Worm (Caenorhabditis elegans): ENCODE results near the gene F42H10.6.

The F42H10.6 gene

ce11 chrIII:8509218-8509617, 29.0 kb upstream of the F42H10.6 start:
- no peak for TF ChIP-seq T26A8.4 (GFP tag; IDR thresholded peaks at IDR 0.05)
- no peak for TF ChIP-seq lim-7 (GFP tag; IDR thresholded peaks at IDR 0.05)
- TF ChIP-seq T20F7.1 (GFP tag; optimal IDR thresholded peaks at IDR 0.05), result no peak
- TF ChIP-seq tra-1 (GFP tag; IDR thresholded peaks at IDR 0.05), result no peak
- no peak for TF ChIP-seq rbr-2 (tag; optimal IDR thresholded peaks at IDR 0.05)
- no peak for TF ChIP-seq madf-9 (GFP tag; conservative IDR thresholded peaks at IDR 0.05)
- no peak for TF ChIP-seq Y5F2A.4 (GFP tag; optimal IDR thresholded peaks at IDR 0.05)
- no peak for TF ChIP-seq ceh-62 (tag; optimal IDR thresholded peaks at IDR 0.05)
- no peak for TF ChIP-seq unc-39 (tag; optimal IDR thresholded peaks at IDR 0.05)
- no peak for TF ChIP-seq ztf-7 (tag; optimal IDR thresholded peaks at IDR 0.05)
- no peak for TF ChIP-seq zfp-2 (tag; optimal IDR thresholded peaks at IDR 0.05)
- no peak for TF ChIP-seq lin-39 (tag; optimal IDR thresholded peaks at IDR 0.05)
- no peak for TF ChIP-seq mxl-3 (GFP tag; optimal IDR thresholded peaks at IDR 0.05)
- no peak for TF ChIP-seq R02D3.7 (tag; optimal IDR thresholded peaks at IDR 0.05)
- no peak for TF ChIP-seq Y75B8A.6 (GFP tag; IDR thresholded peaks at IDR 0.05)
- TF ChIP-seq nhr-11 (tag; optimal IDR thresholded peaks at IDR 0.05), result no peak
- no peak for TF ChIP-seq F26F4.8 (GFP tag; conservative IDR thresholded peaks at IDR 0.05)
- no peak for TF ChIP-seq mep-1 (tag; optimal IDR thresholded peaks at IDR 0.05)
- TF ChIP-seq dmd-6 (GFP tag; IDR thresholded peaks at IDR 0.05), result no peak

- TF ChIP-seq lin-29 (GFP tag; IDR thresholded peaks at IDR 0.05) (no peak), hif-1 (tag; optimal IDR thresholded peaks at IDR 0.05) (no peak), nhr-28 (tag; optimal IDR thresholded peaks at IDR 0.05) (peak; percentile 12), dmd-8 (GFP tag; IDR thresholded peaks at IDR 0.05) (no peak), mxl-2 (GFP tag; conservative IDR thresholded peaks at IDR 0.05) (no peak), rbr-2 (tag; optimal IDR thresholded peaks at IDR 0.05) (no peak), ceh-82 (tag; optimal IDR thresholded peaks at IDR 0.05) (no peak), nhr-237 (tag; optimal IDR thresholded peaks at IDR 0.05) (no peak), nhr-111 (GFP tag; optimal IDR thresholded peaks at IDR 0.05) (no peak), pqm-1 (tag; optimal IDR thresholded peaks at IDR 0.05) (peak; percentile 50), F37D6.2 (tag; optimal IDR thresholded peaks at IDR 0.05) (no peak), zip-11 (GFP tag; IDR thresholded peaks at IDR 0.05) (no peak), spr-3 (GFP tag; optimal IDR thresholded peaks at IDR 0.05) (no peak), zag-1 (tag; optimal IDR thresholded peaks at IDR 0.05) (no peak), ztf-11 (tag; optimal IDR thresholded peaks at IDR 0.05) (no peak), attf-4 (tag; optimal IDR thresholded peaks at IDR 0.05) (no peak), T20F7.1 (GFP tag; optimal IDR thresholded peaks at IDR 0.05) (no peak), mes-2 (tag; optimal IDR thresholded peaks at IDR 0.05; ENCODE audit: poor library complexity, severe bottlenecking) (peak; percentile 35), ZK337.2 (GFP tag; IDR thresholded peaks at IDR 0.05) (no peak), lin-13 (GFP tag; optimal IDR thresholded peaks at IDR 0.05) (no peak), madf-5 (GFP tag; IDR thresholded peaks at IDR 0.05) (no peak), dmd-9 (GFP tag; IDR thresholded peaks at IDR 0.05) (no peak), sdz-12 (GFP tag; optimal IDR thresholded peaks at IDR 0.05) (no peak), egl-27 (tag; optimal IDR thresholded peaks at IDR 0.05) (no peak), nhr-25 (tag; optimal IDR thresholded peaks at IDR 0.05; ENCODE audit: borderline replicate concordance, insufficient read depth) (no peak), Y48G9A.11 (GFP tag; IDR thresholded peaks at IDR 0.05) (no peak), hlh-11 (tag; optimal IDR thresholded peaks at IDR 0.05) (peak; percentile 15), daf-8 (GFP tag; IDR thresholded peaks at IDR 0.05) (no peak), unc-62 (GFP tag; optimal IDR thresholded peaks at IDR 0.05 in 1 of 2) (no peak), unc-62 (tag; optimal IDR thresholded peaks at IDR 0.05) (no peak), nhr-42 (GFP tag; IDR thresholded peaks at IDR 0.05) (no peak), F44E2.7 (GFP tag; IDR thresholded peaks at IDR 0.05) (no peak), daf-16 (GFP tag; optimal IDR thresholded peaks at IDR 0.05) (no peak), daf-16 (tag; optimal IDR thresholded peaks at IDR 0.05) (peak; percentile 77), saeg-2 (GFP tag; IDR thresholded peaks at IDR 0.05) (no peak), egl-43 (GFP tag; IDR thresholded peaks at IDR 0.05) (no peak), Y75B8A.6 (GFP tag; IDR thresholded peaks at IDR 0.05) (no peak)
Observed at ce11 chrIII:8506348-8506747, 26.1 kb upstream of the F42H10.6 start.
